Worm (Caenorhabditis elegans) whole organism, mixed stage, embryonic: ENCODE measurements around the gene ZK863.8.

Source experiments
- M03D4.4 ChIP-seq: sonication (generic microtip); optimal IDR thresholded peaks from 2 replicates; lab custom pipeline; 2017; ENCODE audit warnings: mild to moderate bottlenecking, missing genetic modification characterization, missing compliant biosample characterization
- bed-3 ChIP-seq: fragments of 200-800 bp; sonication (Bioruptor generic); optimal IDR thresholded peaks from 3 replicates; lab custom pipeline; 2018; ENCODE audit warnings: mild to moderate bottlenecking, missing genetic modification characterization, moderate library complexity, missing compliant biosample characterization
- blmp-1 ChIP-seq: fragments of 150-350 bp; optimal IDR thresholded peaks from 2 replicates; lab custom pipeline; 2014; ENCODE audit warnings: missing biosample characterization, missing genetic modification characterization
- ceh-39 ChIP-seq: fragments of 150-350 bp; optimal IDR thresholded peaks from 2 replicates; lab custom pipeline; 2014; ENCODE audit warnings: missing biosample characterization, missing genetic modification characterization
- ceh-43 ChIP-seq: fragments of 200-800 bp; sonication (Bioruptor generic); optimal IDR thresholded peaks from 2 replicates; lab custom pipeline; 2018; ENCODE audit warnings: mild to moderate bottlenecking, missing genetic modification characterization, moderate library complexity, missing compliant biosample characterization
- ceh-83 ChIP-seq: fragments of 200-800 bp; sonication (Bioruptor generic); optimal IDR thresholded peaks from 2 replicates; lab custom pipeline; 2018; ENCODE audit warnings: mild to moderate bottlenecking, missing genetic modification characterization, missing compliant biosample characterization
- ces-1 ChIP-seq: fragments of 150-350 bp; optimal IDR thresholded peaks from 2 replicates; lab custom pipeline; 2014; ENCODE audit warnings: missing biosample characterization, missing genetic modification reagents, missing genetic modification characterization
- drap-1 ChIP-seq: fragments of 200-800 bp; sonication (Bioruptor generic); optimal IDR thresholded peaks from 3 replicates; lab custom pipeline; 2018; ENCODE audit warnings: mild to moderate bottlenecking, missing genetic modification characterization, missing compliant biosample characterization
- elt-1 ChIP-seq: sonication (generic microtip); optimal IDR thresholded peaks from 2 replicates; lab custom pipeline; 2017; ENCODE audit warnings: missing genetic modification characterization, mild to moderate bottlenecking, missing compliant biosample characterization, antibody characterized with exemption, moderate library complexity, borderline replicate concordance; ENCODE audit not compliant: insufficient read depth
- ham-2 ChIP-seq: fragments of 200-800 bp; sonication (Bioruptor generic); optimal IDR thresholded peaks from 2 replicates; lab custom pipeline; 2018; ENCODE audit warnings: mild to moderate bottlenecking, missing genetic modification characterization, missing compliant biosample characterization
- hlh-1 ChIP-seq: fragments of 150-350 bp; optimal IDR thresholded peaks from 2 replicates; lab custom pipeline; 2014; ENCODE audit warnings: missing biosample characterization, missing genetic modification reagents, missing genetic modification characterization
- lin-13 ChIP-seq: fragments of 150-350 bp; optimal IDR thresholded peaks from 2 replicates; lab custom pipeline; 2014; ENCODE audit warnings: missing biosample characterization, missing genetic modification characterization
- lsy-2 ChIP-seq: fragments of 150-350 bp; optimal IDR thresholded peaks from 2 replicates; lab custom pipeline; 2014; ENCODE audit warnings: missing biosample characterization, missing genetic modification characterization
- mab-5 ChIP-seq: fragments of 150-350 bp; optimal IDR thresholded peaks from 2 replicates; lab custom pipeline; 2014; ENCODE audit warnings: missing biosample characterization, missing genetic modification characterization
- mep-1 ChIP-seq: fragments of 150-350 bp; optimal IDR thresholded peaks from 2 replicates; lab custom pipeline; 2017; ENCODE audit warnings: missing biosample characterization, missing genetic modification reagents, missing genetic modification characterization, inconsistent platforms
- mls-2 ChIP-seq: sonication (generic microtip); optimal IDR thresholded peaks from 2 replicates; lab custom pipeline; 2016; ENCODE audit warnings: mild to moderate bottlenecking, missing genetic modification characterization, moderate library complexity, missing compliant biosample characterization
- nhr-12 ChIP-seq: fragments of 150-350 bp; optimal IDR thresholded peaks from 2 replicates; lab custom pipeline; 2014; ENCODE audit warnings: missing biosample characterization, missing genetic modification characterization
- nhr-2 ChIP-seq: fragments of 150-350 bp; optimal IDR thresholded peaks from 2 replicates; lab custom pipeline; 2014; ENCODE audit warnings: missing biosample characterization, missing genetic modification characterization
- nhr-237 ChIP-seq: fragments of 150-350 bp; optimal IDR thresholded peaks from 2 replicates; lab custom pipeline; 2014; ENCODE audit warnings: missing biosample characterization, missing genetic modification characterization
- nhr-28 ChIP-seq: fragments of 150-350 bp; optimal IDR thresholded peaks from 2 replicates; lab custom pipeline; 2014; ENCODE audit warnings: missing biosample characterization, missing genetic modification characterization
- nhr-76 ChIP-seq: sonication (generic microtip); optimal IDR thresholded peaks from 2 replicates; lab custom pipeline; 2017; ENCODE audit warnings: missing biosample characterization, missing genetic modification characterization
- sem-2 ChIP-seq: fragments of 200-800 bp; sonication (Bioruptor generic); optimal IDR thresholded peaks from 2 replicates; lab custom pipeline; 2018; ENCODE audit warnings: mild to moderate bottlenecking, missing genetic modification characterization, missing compliant biosample characterization
- snpc-4 ChIP-seq: fragments of 150-350 bp; optimal IDR thresholded peaks from 2 replicates; lab custom pipeline; 2014; ENCODE audit warnings: missing biosample characterization, missing genetic modification characterization
- sptf-1 ChIP-seq: sonication (generic microtip); optimal IDR thresholded peaks from 2 replicates; lab custom pipeline; 2017; ENCODE audit warnings: mild to moderate bottlenecking, missing genetic modification characterization, moderate library complexity, missing compliant biosample characterization
- tbx-8 ChIP-seq: fragments of 200-800 bp; sonication (Bioruptor generic); optimal IDR thresholded peaks from 2 replicates; lab custom pipeline; 2018; ENCODE audit warnings: mild to moderate bottlenecking, missing genetic modification characterization, moderate library complexity, missing compliant biosample characterization
- unc-120 ChIP-seq: sonication (generic microtip); optimal IDR thresholded peaks from 2 replicates; lab custom pipeline; 2017; ENCODE audit warnings: missing genetic modification characterization, missing compliant biosample characterization; ENCODE audit not compliant: poor library complexity, severe bottlenecking
- unc-39 ChIP-seq: fragments of 150-350 bp; optimal IDR thresholded peaks from 2 replicates; lab custom pipeline; 2014; ENCODE audit warnings: missing biosample characterization, missing genetic modification characterization
- unc-62 ChIP-seq: fragments of 150-350 bp; optimal IDR thresholded peaks from 2 replicates; lab custom pipeline; 2014; ENCODE audit warnings: missing biosample characterization, missing genetic modification reagents, missing genetic modification characterization
- zip-8 ChIP-seq: fragments of 150-350 bp; optimal IDR thresholded peaks from 2 replicates; lab custom pipeline; 2014; ENCODE audit warnings: missing biosample characterization, missing genetic modification characterization
- ztf-11 ChIP-seq: fragments of 150-350 bp; optimal IDR thresholded peaks from 2 replicates; lab custom pipeline; 2014; ENCODE audit warnings: missing biosample characterization, missing genetic modification characterization

The ZK863.8 gene

ce11 chrV:12187344-12187743, at the start of gene ZK863.8:
Gene ZK863.8 (minus strand): TSS chrV:12187516.
- TF ChIP-seq drap-1 (GFP tag; lab: Kevin White, UChicago): no peak
- TF ChIP-seq sem-2: no peak
- no peak for TF ChIP-seq mab-5 (tag; lab: Kevin White, UChicago)
- TF ChIP-seq ceh-39 (tag; lab: Kevin White, UChicago): no peak
- TF ChIP-seq nhr-76 (tag; lab: Kevin White, UChicago): no peak
- no peak for TF ChIP-seq nhr-12 (tag; lab: Kevin White, UChicago)
- no peak for TF ChIP-seq M03D4.4
- no peak for TF ChIP-seq ham-2 (GFP tag; lab: Kevin White, UChicago)
- no peak for TF ChIP-seq elt-1 (tag; lab: Kevin White, UChicago)
- no peak for TF ChIP-seq ceh-43
- TF ChIP-seq snpc-4 (tag; lab: Kevin White, UChicago): no peak
- no peak for TF ChIP-seq hlh-1
- TF ChIP-seq ztf-11 (tag; lab: Kevin White, UChicago): no peak

- TF ChIP-seq unc-120 (tag; lab: Kevin White, UChicago) (peak; percentile 35), lsy-2 (tag; lab: Kevin White, UChicago) (no peak), hlh-1 (peak; percentile 81)
These were observed 48.2 kb upstream of the ZK863.8 start for ce11 chrV:12235502-12235901.

- TF ChIP-seq hlh-1: peak; percentile 67
- no peak for TF ChIP-seq blmp-1 (tag; lab: Kevin White, UChicago)
- TF ChIP-seq unc-120 (tag; lab: Kevin White, UChicago): peak; percentile 79
These were observed 47.1 kb upstream of the ZK863.8 start, which contains the start of gene myo-3 for ce11 chrV:12234293-12235004. Gene myo-3 (minus strand): TSS chrV:12234343.

ce11 chrV:12233425-12233824, 46.1 kb upstream of the ZK863.8 start:
- no peak for TF ChIP-seq mls-2
- TF ChIP-seq hlh-1: peak; percentile 82
- TF ChIP-seq mep-1: no peak
- TF ChIP-seq unc-120 (tag; lab: Kevin White, UChicago): peak; percentile 75
- no peak for TF ChIP-seq M03D4.4
- no peak for TF ChIP-seq ceh-43
- no peak for TF ChIP-seq sptf-1 (tag; lab: Kevin White, UChicago)
- TF ChIP-seq nhr-28 (tag; lab: Kevin White, UChicago): no peak
- TF ChIP-seq nhr-12 (tag; lab: Kevin White, UChicago): no peak
- no peak for TF ChIP-seq mab-5 (tag; lab: Kevin White, UChicago)
- TF ChIP-seq elt-1 (tag; lab: Kevin White, UChicago): no peak
- TF ChIP-seq ces-1: no peak
- TF ChIP-seq ceh-83 (GFP tag; lab: Kevin White, UChicago): no peak
- TF ChIP-seq bed-3 (GFP tag; lab: Kevin White, UChicago): no peak
- TF ChIP-seq unc-62: peak; percentile 36
- no peak for TF ChIP-seq lin-13 (tag; lab: Kevin White, UChicago)
- no peak for TF ChIP-seq ceh-39 (tag; lab: Kevin White, UChicago)
- no peak for TF ChIP-seq unc-39 (tag; lab: Kevin White, UChicago)
- no peak for TF ChIP-seq zip-8 (tag; lab: Kevin White, UChicago)
- TF ChIP-seq tbx-8: no peak
- no peak for TF ChIP-seq nhr-2 (tag; lab: Kevin White, UChicago)

ce11 chrV:12213027-12213426, 25.7 kb upstream of the ZK863.8 start, which contains the start of gene vab-8:
Gene vab-8 (plus strand): TSS chrV:12213327.
- TF ChIP-seq nhr-2 (tag; lab: Kevin White, UChicago) (no peak), ces-1 (no peak), zip-8 (tag; lab: Kevin White, UChicago) (no peak), nhr-237 (no peak), ceh-43 (no peak), sptf-1 (tag; lab: Kevin White, UChicago) (no peak), snpc-4 (tag; lab: Kevin White, UChicago) (no peak), nhr-28 (tag; lab: Kevin White, UChicago) (no peak), drap-1 (GFP tag; lab: Kevin White, UChicago) (no peak), ztf-11 (tag; lab: Kevin White, UChicago) (no peak), unc-120 (tag; lab: Kevin White, UChicago) (no peak), bed-3 (GFP tag; lab: Kevin White, UChicago) (no peak), tbx-8 (no peak), mab-5 (tag; lab: Kevin White, UChicago) (no peak), lin-13 (tag; lab: Kevin White, UChicago) (no peak), ceh-39 (tag; lab: Kevin White, UChicago) (no peak)
